Fruit fly (Drosophila melanogaster): ENCODE results near the gene mRpS9.

Gene mRpS9

dm6 chr3R:7894586-7894985 lies 7.9 kb downstream of the mRpS9 start:
- TF ChIP-seq CG33017 (tag; optimal IDR thresholded peaks at IDR 0.05) (no peak), tj (GFP tag; optimal IDR thresholded peaks at IDR 0.05) (no peak), bab1 (GFP tag; optimal IDR thresholded peaks at IDR 0.05) (no peak), Crg-1 (GFP tag; optimal IDR thresholded peaks at IDR 0.05) (no peak), cnc (optimal IDR thresholded peaks at IDR 0.05) (no peak), ovo (GFP tag; optimal IDR thresholded peaks at IDR 0.05) (no peak), CG7045 (GFP tag; optimal IDR thresholded peaks at IDR 0.05) (no peak), Hr96 (GFP tag; optimal IDR thresholded peaks at IDR 0.05) (no peak), CG12768 (GFP tag; optimal IDR thresholded peaks at IDR 0.05) (no peak), pad (GFP tag; optimal IDR thresholded peaks at IDR 0.05) (no peak), CG14711 (tag; optimal IDR thresholded peaks at IDR 0.05) (no peak), CG5204 (GFP tag; optimal IDR thresholded peaks at IDR 0.05) (no peak), Mnt (GFP tag; optimal IDR thresholded peaks at IDR 0.05) (no peak), cic (GFP tag; optimal IDR thresholded peaks at IDR 0.05) (no peak), CG1620 (GFP tag; optimal IDR thresholded peaks at IDR 0.05) (no peak), Clk (GFP tag; optimal IDR thresholded peaks at IDR 0.05) (no peak), CG7101 (tag; optimal IDR thresholded peaks at IDR 0.05) (no peak), kay (GFP tag; ENCODE audit: borderline replicate concordance) (no peak), CG11617 (GFP tag; optimal IDR thresholded peaks at IDR 0.05) (no peak)

dm6 chr3R:7892246-7893000 lies 10.0 kb downstream of the mRpS9 start:
- TF ChIP-seq cic (GFP tag; optimal IDR thresholded peaks at IDR 0.05): no peak
- TF ChIP-seq kay (GFP tag; ENCODE audit: borderline replicate concordance): peak; percentile 81

- no peak for TF ChIP-seq cnc (optimal IDR thresholded peaks at IDR 0.05)
- TF ChIP-seq kay (GFP tag; ENCODE audit: borderline replicate concordance): peak; percentile 36
Measured at dm6 chr3R:7891031-7891430, 11.4 kb downstream of the mRpS9 start, which contains the start of gene wtrw. TSS of gene wtrw (plus strand) at chr3R:7891331.

dm6 chr3R:7886859-7887190 lies 15.6 kb downstream of the mRpS9 start, which contains the start of gene ArgRS-m:
TSS of gene ArgRS-m (plus strand) at chr3R:7887045.
- no peak for TF ChIP-seq Clk (GFP tag; optimal IDR thresholded peaks at IDR 0.05)
- peak; percentile 10 for TF ChIP-seq CG12768 (GFP tag; optimal IDR thresholded peaks at IDR 0.05)
- TF ChIP-seq CG7045 (GFP tag; optimal IDR thresholded peaks at IDR 0.05): peak; percentile 37
- peak; percentile 69 for TF ChIP-seq CG7101 (tag; optimal IDR thresholded peaks at IDR 0.05)
- peak; percentile 38 for TF ChIP-seq tj (GFP tag; optimal IDR thresholded peaks at IDR 0.05)
- peak; percentile 39 for TF ChIP-seq CG14711 (tag; optimal IDR thresholded peaks at IDR 0.05)
- peak; percentile 50 for TF ChIP-seq toe (GFP tag; optimal IDR thresholded peaks at IDR 0.05)
- TF ChIP-seq CG1620 (GFP tag; optimal IDR thresholded peaks at IDR 0.05): peak; percentile 48
- peak; percentile 81 for TF ChIP-seq bab1 (GFP tag; optimal IDR thresholded peaks at IDR 0.05)
- peak; percentile 76 for TF ChIP-seq CG11617 (GFP tag; optimal IDR thresholded peaks at IDR 0.05)
- TF ChIP-seq cic (GFP tag; optimal IDR thresholded peaks at IDR 0.05): peak; percentile 45
- TF ChIP-seq Crg-1 (GFP tag; optimal IDR thresholded peaks at IDR 0.05): peak; percentile 46
- TF ChIP-seq CG33017 (tag; optimal IDR thresholded peaks at IDR 0.05): peak; percentile 35
- TF ChIP-seq Hr96 (GFP tag; optimal IDR thresholded peaks at IDR 0.05): peak; percentile 38
- TF ChIP-seq pad (GFP tag; optimal IDR thresholded peaks at IDR 0.05): peak; percentile 12
- peak; percentile 87 for TF ChIP-seq ovo (GFP tag; optimal IDR thresholded peaks at IDR 0.05)
- no peak for TF ChIP-seq kay (GFP tag; ENCODE audit: borderline replicate concordance)
- TF ChIP-seq CG5204 (GFP tag; optimal IDR thresholded peaks at IDR 0.05): no peak
- TF ChIP-seq cnc (optimal IDR thresholded peaks at IDR 0.05): no peak
- TF ChIP-seq Mnt (GFP tag; optimal IDR thresholded peaks at IDR 0.05): peak; percentile 30

dm6 chr3R:7886167-7886858 lies 16.2 kb downstream of the mRpS9 start, which contains the start of gene CG17816:
TSS of gene CG17816 (minus strand) at chr3R:7886733.
- TF ChIP-seq CG5204 (GFP tag; optimal IDR thresholded peaks at IDR 0.05): no peak
- peak; percentile 32 for TF ChIP-seq pad (GFP tag; optimal IDR thresholded peaks at IDR 0.05)

- no peak for TF ChIP-seq CG12768 (GFP tag; optimal IDR thresholded peaks at IDR 0.05)
- no peak for TF ChIP-seq cic (GFP tag; optimal IDR thresholded peaks at IDR 0.05)
- no peak for TF ChIP-seq Clk (GFP tag; optimal IDR thresholded peaks at IDR 0.05)
- no peak for TF ChIP-seq CG7045 (GFP tag; optimal IDR thresholded peaks at IDR 0.05)
- no peak for TF ChIP-seq CG1620 (GFP tag; optimal IDR thresholded peaks at IDR 0.05)
- no peak for TF ChIP-seq ovo (GFP tag; optimal IDR thresholded peaks at IDR 0.05)
- TF ChIP-seq CG11617 (GFP tag; optimal IDR thresholded peaks at IDR 0.05): no peak
- no peak for TF ChIP-seq CG5204 (GFP tag; optimal IDR thresholded peaks at IDR 0.05)
- TF ChIP-seq Mnt (GFP tag; optimal IDR thresholded peaks at IDR 0.05): no peak
- no peak for TF ChIP-seq bab1 (GFP tag; optimal IDR thresholded peaks at IDR 0.05)
- TF ChIP-seq CG33017 (tag; optimal IDR thresholded peaks at IDR 0.05): no peak
- no peak for TF ChIP-seq Crg-1 (GFP tag; optimal IDR thresholded peaks at IDR 0.05)
- no peak for TF ChIP-seq pad (GFP tag; optimal IDR thresholded peaks at IDR 0.05)
- TF ChIP-seq toe (GFP tag; optimal IDR thresholded peaks at IDR 0.05): no peak
- no peak for TF ChIP-seq Hr96 (GFP tag; optimal IDR thresholded peaks at IDR 0.05)
Measured at dm6 chr3R:7884433-7884832, 18.0 kb downstream of the mRpS9 start.
